Fruit fly (Drosophila melanogaster): ENCODE data around the gene nAChRbeta2.
A peak's percentile ranks its signal among the peaks of the same experiment; 100 is the strongest.

Gene nAChRbeta2

dm6 chr3R:24518150-24518580, 3.3 kb upstream of the nAChRbeta2 start, which contains the start of gene Pp1alpha-96A (continued):
- no peak for TF ChIP-seq CG12219 (GFP tag; optimal IDR thresholded peaks at IDR 0.05)
- TF ChIP-seq Dip3 (GFP tag; optimal IDR thresholded peaks at IDR 0.05), result no peak
- peak; percentile 80 for TF ChIP-seq sna (GFP tag; IDR thresholded peaks at IDR 0.05; ENCODE audit: partially characterized antibody)
- no peak for TF ChIP-seq Blimp-1 (GFP tag; optimal IDR thresholded peaks at IDR 0.05)
- TF ChIP-seq Lhr (GFP tag; optimal IDR thresholded peaks at IDR 0.05), result no peak
- no peak for TF ChIP-seq tll (GFP tag; optimal IDR thresholded peaks at IDR 0.05)
- no peak for TF ChIP-seq Hr39 (optimal IDR thresholded peaks at IDR 0.05)
- no peak for TF ChIP-seq CG14965 (GFP tag; optimal IDR thresholded peaks at IDR 0.05; ENCODE audit: borderline replicate concordance)
- no peak for TF ChIP-seq bowl (GFP tag; IDR thresholded peaks at IDR 0.05)
- no peak for TF ChIP-seq gsb-n (tag; optimal IDR thresholded peaks at IDR 0.05)
- no peak for TF ChIP-seq CG31365 (tag; optimal IDR thresholded peaks at IDR 0.05)
- no peak for TF ChIP-seq pnt (GFP tag; optimal IDR thresholded peaks at IDR 0.05)
- no peak for TF ChIP-seq CG18619 (GFP tag; optimal IDR thresholded peaks at IDR 0.05)
- TF ChIP-seq gem (tag; optimal IDR thresholded peaks at IDR 0.05), result no peak
- no peak for TF ChIP-seq wor (GFP tag; IDR thresholded peaks at IDR 0.05)
- TF ChIP-seq CG6683 (GFP tag; optimal IDR thresholded peaks at IDR 0.05), result no peak
- no peak for TF ChIP-seq rib (GFP tag; IDR thresholded peaks at IDR 0.05)
- TF ChIP-seq slp2 (GFP tag; optimal IDR thresholded peaks at IDR 0.05), result no peak
- TF ChIP-seq trem (tag; optimal IDR thresholded peaks at IDR 0.05), result peak; percentile 55
- TF ChIP-seq CG4707 (GFP tag; optimal IDR thresholded peaks at IDR 0.05), result no peak
- TF ChIP-seq gce (GFP tag; IDR thresholded peaks at IDR 0.05), result no peak
- peak; percentile 85 for TF ChIP-seq vnd (GFP tag; IDR thresholded peaks at IDR 0.05; ENCODE audit: partially characterized antibody)
- peak; percentile 37 for TF ChIP-seq gcm (GFP tag; optimal IDR thresholded peaks at IDR 0.05)
- TF ChIP-seq CG9437 (GFP tag; optimal IDR thresholded peaks at IDR 0.05), result peak; percentile 59
- TF ChIP-seq CG8290 (GFP tag; optimal IDR thresholded peaks at IDR 0.05), result no peak
- TF ChIP-seq CG8290 (tag; optimal IDR thresholded peaks at IDR 0.05), result no peak
- no peak for TF ChIP-seq bab2 (GFP tag; optimal IDR thresholded peaks at IDR 0.05)
- peak; percentile 18 for TF ChIP-seq CG11398 (GFP tag; optimal IDR thresholded peaks at IDR 0.05)
- TF ChIP-seq disco-r (GFP tag; optimal IDR thresholded peaks at IDR 0.05), result no peak
- TF ChIP-seq seq (GFP tag; IDR thresholded peaks at IDR 0.05), result no peak
- TF ChIP-seq CG18262 (tag; optimal IDR thresholded peaks at IDR 0.05), result no peak
- TF ChIP-seq maf-S (GFP tag; optimal IDR thresholded peaks at IDR 0.05), result no peak
- TF ChIP-seq CG31388 (GFP tag; optimal IDR thresholded peaks at IDR 0.05), result no peak
- TF ChIP-seq grau (tag; optimal IDR thresholded peaks at IDR 0.05), result peak; percentile 28
- TF ChIP-seq Hsf (GFP tag; optimal IDR thresholded peaks at IDR 0.05), result no peak
- no peak for TF ChIP-seq CG16863 (GFP tag; optimal IDR thresholded peaks at IDR 0.05)
- TF ChIP-seq sens-2 (GFP tag; IDR thresholded peaks at IDR 0.05), result no peak
- no peak for TF ChIP-seq sqz (GFP tag; optimal IDR thresholded peaks at IDR 0.05)
- peak; percentile 22 for TF ChIP-seq Camta (GFP tag; optimal IDR thresholded peaks at IDR 0.05)
- TF ChIP-seq unpg (GFP tag; optimal IDR thresholded peaks at IDR 0.05), result no peak
- TF ChIP-seq Kr (GFP tag; optimal IDR thresholded peaks at IDR 0.05), result no peak
- no peak for TF ChIP-seq Gug (GFP tag; IDR thresholded peaks at IDR 0.05)
- TF ChIP-seq CG12942 (GFP tag; optimal IDR thresholded peaks at IDR 0.05), result no peak
- no peak for TF ChIP-seq CG10654 (GFP tag; optimal IDR thresholded peaks at IDR 0.05)
- no peak for TF ChIP-seq CG2199 (GFP tag; IDR thresholded peaks at IDR 0.05)
- TF ChIP-seq run (tag; optimal IDR thresholded peaks at IDR 0.05), result no peak
- peak; percentile 75 for TF ChIP-seq CG1603 (tag; optimal IDR thresholded peaks at IDR 0.05)
- no peak for TF ChIP-seq ham (GFP tag; IDR thresholded peaks at IDR 0.05)
- TF ChIP-seq CG12391 (tag; optimal IDR thresholded peaks at IDR 0.05), result peak; percentile 23
- no peak for TF ChIP-seq CG3281 (GFP tag; optimal IDR thresholded peaks at IDR 0.05)
- no peak for TF ChIP-seq kay (GFP tag; optimal IDR thresholded peaks at IDR 0.05)
- no peak for TF ChIP-seq Atf6 (GFP tag; IDR thresholded peaks at IDR 0.05)
